Fruit fly (Drosophila melanogaster) whole organism, embryonic: ENCODE data around the gene yellow-f2.
A peak's percentile ranks its signal among the peaks of the same experiment; 100 is the strongest.

Experiments
- Antp ChIP-seq: fragments of 200-800 bp; sonication (Bioruptor generic); optimal IDR thresholded peaks from 3 replicates; lab custom pipeline; 2016; ENCODE audit warnings: missing biosample characterization, missing genetic modification characterization
- Atf6 ChIP-seq: fragments of 200-800 bp; sonication (Bioruptor generic); IDR thresholded peaks from 2 replicates; pipeline ENCODE4 v1.3.6; 2022; ENCODE audit warnings: missing biosample characterization, missing genetic modification characterization
- Bdp1 ChIP-seq: fragments of 200-800 bp; sonication (Bioruptor generic); optimal IDR thresholded peaks from 3 replicates; lab custom pipeline; 2016; ENCODE audit warnings: missing biosample characterization, missing genetic modification characterization
- CG10267 ChIP-seq: fragments of 200-800 bp; sonication (Bioruptor generic); optimal IDR thresholded peaks from 2 replicates; lab custom pipeline; 2018; ENCODE audit warnings: missing biosample characterization, mild to moderate bottlenecking, missing genetic modification characterization, moderate library complexity
- CG11398 ChIP-seq: fragments of 200-800 bp; sonication (Bioruptor generic); optimal IDR thresholded peaks from 2 replicates; lab custom pipeline; 2016; ENCODE audit warnings: missing biosample characterization, missing genetic modification characterization
- CG1233 ChIP-seq: fragments of 200-800 bp; sonication (Bioruptor generic); optimal IDR thresholded peaks from 4 replicates; lab custom pipeline; 2018; ENCODE audit warnings: missing biosample characterization, mild to moderate bottlenecking, missing genetic modification characterization
- CG14050 ChIP-seq: fragments of 200-800 bp; sonication (Bioruptor generic); IDR thresholded peaks from 3 replicates; pipeline ENCODE4 v1.3.6; 2022; ENCODE audit warnings: missing biosample characterization, missing genetic modification characterization
- CG15011 ChIP-seq: fragments of 200-800 bp; sonication (Bioruptor generic); optimal IDR thresholded peaks from 3 replicates; lab custom pipeline; 2018; ENCODE audit warnings: missing biosample characterization, mild to moderate bottlenecking, missing genetic modification characterization
- CG16779 ChIP-seq: fragments of 200-800 bp; sonication (Bioruptor generic); IDR thresholded peaks from 2 replicates; pipeline ENCODE4 v1.3.6; 2022; ENCODE audit warnings: missing biosample characterization, missing genetic modification characterization
- CG17361 ChIP-seq: fragments of 200-800 bp; sonication (Bioruptor generic); IDR thresholded peaks from 3 replicates; pipeline ENCODE4 v1.3.6; 2022; ENCODE audit warnings: missing biosample characterization, missing genetic modification characterization
- CG17385 ChIP-seq: fragments of 200-800 bp; sonication (Bioruptor generic); optimal IDR thresholded peaks from 3 replicates; lab custom pipeline; 2018; ENCODE audit warnings: missing biosample characterization, mild to moderate bottlenecking, missing genetic modification characterization
- CG17568 ChIP-seq: fragments of 200-800 bp; sonication (Bioruptor generic); optimal IDR thresholded peaks from 2 replicates; lab custom pipeline; 2018; ENCODE audit warnings: missing biosample characterization, mild to moderate bottlenecking, missing genetic modification characterization, moderate library complexity
- CG2120 ChIP-seq: fragments of 200-800 bp; sonication (Bioruptor generic); optimal IDR thresholded peaks from 3 replicates; lab custom pipeline; 2016; ENCODE audit warnings: missing biosample characterization, missing genetic modification characterization
- CG2129 ChIP-seq: fragments of 200-800 bp; sonication (Bioruptor generic); IDR thresholded peaks from 2 replicates; pipeline ENCODE4 v1.3.6; 2022; ENCODE audit warnings: missing biosample characterization, missing genetic modification characterization; ENCODE audit not compliant: partially characterized antibody
- CG2889 ChIP-seq: fragments of 200-800 bp; sonication (Bioruptor generic); IDR thresholded peaks from 3 replicates; pipeline ENCODE4 v1.3.6; 2022; ENCODE audit warnings: missing biosample characterization, missing genetic modification characterization
- CG30403 ChIP-seq: fragments of 200-800 bp; sonication (Bioruptor generic); optimal IDR thresholded peaks from 3 replicates; lab custom pipeline; 2016; ENCODE audit warnings: missing biosample characterization, missing genetic modification characterization
- CG32532 ChIP-seq: fragments of 200-800 bp; sonication (Bioruptor generic); IDR thresholded peaks from 2 replicates; pipeline ENCODE4 v1.3.6; 2022; ENCODE audit warnings: missing biosample characterization, missing genetic modification characterization
- CG32767 ChIP-seq: fragments of 200-800 bp; sonication (Bioruptor generic); IDR thresholded peaks from 2 replicates; pipeline ENCODE4 v1.3.6; 2022; ENCODE audit warnings: missing biosample characterization, missing genetic modification characterization
- CG3838 ChIP-seq: fragments of 200-800 bp; sonication (Bioruptor generic); optimal IDR thresholded peaks from 3 replicates; lab custom pipeline; 2016; ENCODE audit warnings: missing biosample characterization, missing genetic modification characterization
- CG7372 ChIP-seq: fragments of 200-800 bp; sonication (Bioruptor generic); IDR thresholded peaks from 2 replicates; pipeline ENCODE4 v1.3.6; 2022; ENCODE audit warnings: missing biosample characterization, missing genetic modification characterization
- Dip2 ChIP-seq: fragments of 200-800 bp; sonication (Bioruptor generic); IDR thresholded peaks from 2 replicates; pipeline ENCODE4 v1.3.6; 2022; ENCODE audit warnings: missing biosample characterization, missing genetic modification characterization
- Fer1 ChIP-seq: fragments of 200-800 bp; sonication (Bioruptor generic); optimal IDR thresholded peaks from 2 replicates; lab custom pipeline; 2017; ENCODE audit warnings: missing biosample characterization, mild to moderate bottlenecking, missing genetic modification characterization
- HLH4C ChIP-seq: fragments of 200-800 bp; sonication (Bioruptor generic); IDR thresholded peaks from 3 replicates; pipeline ENCODE4 v1.3.6; 2022; ENCODE audit warnings: missing biosample characterization, missing genetic modification characterization; ENCODE audit not compliant: partially characterized antibody
- Med ChIP-seq: fragments of 200-800 bp; sonication (Bioruptor generic); peaks from one replicate; lab custom pipeline; 2016; ENCODE audit warnings: missing biosample characterization, missing genetic modification characterization, mild to moderate bottlenecking, inconsistent platforms, moderate library complexity
- Opbp ChIP-seq: fragments of 200-800 bp; sonication (Bioruptor generic); IDR thresholded peaks from 3 replicates; pipeline ENCODE4 v1.3.6; 2022; ENCODE audit warnings: missing biosample characterization, missing genetic modification characterization; ENCODE audit not compliant: partially characterized antibody
- Ptx1 ChIP-seq: fragments of 200-800 bp; sonication (Bioruptor generic); IDR thresholded peaks from 2 replicates; pipeline ENCODE4 v1.3.6; 2022; ENCODE audit warnings: missing biosample characterization, missing genetic modification characterization
- Rx ChIP-seq: fragments of 200-800 bp; sonication (Bioruptor generic); IDR thresholded peaks from 2 replicates; pipeline ENCODE4 v1.3.6; 2022; ENCODE audit warnings: missing biosample characterization, missing genetic modification characterization
- Spps ChIP-seq: fragments of 200-800 bp; sonication (Bioruptor generic); optimal IDR thresholded peaks from 2 replicates; lab custom pipeline; 2018; ENCODE audit warnings: missing biosample characterization, mild to moderate bottlenecking, missing genetic modification characterization
- Sry-δ ChIP-seq: fragments of 200-800 bp; sonication (Bioruptor generic); optimal IDR thresholded peaks from 2 replicates; lab custom pipeline; 2016; ENCODE audit warnings: missing biosample characterization, missing genetic modification characterization
- Stat92E ChIP-seq, 3 experiments: fragments of >200 bp in 2 of 3; fragments of 200-800 bp in 1 of 3; sonication (Bioruptor generic) in 1 of 3; optimal IDR thresholded peaks; 2 replicates each; lab custom pipeline; 2017 to 2019; ENCODE audit warnings: missing biosample characterization in 3 of 3, missing genetic modification characterization in 3 of 3, mild to moderate bottlenecking in 1 of 3, moderate library complexity in 1 of 3
- Tbp ChIP-seq: fragments of >200 bp; optimal IDR thresholded peaks from 2 replicates; lab custom pipeline; 2018; ENCODE audit warnings: missing biosample characterization, missing genetic modification characterization
- ase ChIP-seq: fragments of 200-800 bp; sonication (Bioruptor generic); IDR thresholded peaks from 3 replicates; pipeline ENCODE4 v1.3.6; 2022; ENCODE audit warnings: missing biosample characterization, missing genetic modification characterization
- disco-r ChIP-seq: fragments of 200-800 bp; sonication (Bioruptor generic); optimal IDR thresholded peaks from 2 replicates; lab custom pipeline; 2016; ENCODE audit warnings: missing biosample characterization, missing genetic modification characterization
- ems ChIP-seq: fragments of 200-800 bp; sonication (Bioruptor generic); optimal IDR thresholded peaks from 3 replicates; lab custom pipeline; 2016; ENCODE audit warnings: missing biosample characterization, missing genetic modification characterization
- gsb-n ChIP-seq: fragments of 200-800 bp; sonication (Bioruptor generic); optimal IDR thresholded peaks from 3 replicates; lab custom pipeline; 2018; ENCODE audit warnings: missing biosample characterization, mild to moderate bottlenecking, missing genetic modification characterization
- h ChIP-seq: fragments of >200 bp; optimal IDR thresholded peaks from 2 replicates; lab custom pipeline; 2017
- ham ChIP-seq: fragments of 200-800 bp; sonication (Bioruptor generic); IDR thresholded peaks from 2 replicates; pipeline ENCODE4 v1.3.6; 2022; ENCODE audit warnings: missing biosample characterization, missing genetic modification characterization
- hb ChIP-seq: fragments of 200-800 bp; sonication (Bioruptor generic); IDR thresholded peaks from 3 replicates; pipeline ENCODE4 v1.3.6; 2022; ENCODE audit warnings: missing biosample characterization, missing genetic modification characterization; ENCODE audit not compliant: partially characterized antibody
- hbn ChIP-seq: fragments of 200-800 bp; sonication (Bioruptor generic); IDR thresholded peaks from 2 replicates; pipeline ENCODE4 v1.3.6; 2022; ENCODE audit warnings: missing biosample characterization, missing genetic modification characterization; ENCODE audit not compliant: partially characterized antibody
- lilli ChIP-seq: fragments of 200-800 bp; sonication (Bioruptor generic); optimal IDR thresholded peaks from 3 replicates; lab custom pipeline; 2016; ENCODE audit warnings: missing biosample characterization, missing genetic modification characterization
- lmd ChIP-seq: fragments of 200-800 bp; sonication (Bioruptor generic); IDR thresholded peaks from 2 replicates; pipeline ENCODE4 v1.3.6; 2022; ENCODE audit warnings: missing biosample characterization, missing genetic modification characterization
- luna ChIP-seq: fragments of 200-800 bp; sonication (Bioruptor generic); optimal IDR thresholded peaks from 2 replicates; lab custom pipeline; 2016; ENCODE audit warnings: missing biosample characterization, missing genetic modification characterization
- org-1 ChIP-seq: fragments of 200-800 bp; sonication (Bioruptor generic); optimal IDR thresholded peaks from 2 replicates; lab custom pipeline; 2017; ENCODE audit warnings: missing biosample characterization, missing genetic modification characterization
- p53 ChIP-seq: fragments of 200-800 bp; sonication (Bioruptor generic); optimal IDR thresholded peaks from 2 replicates; lab custom pipeline; 2016; ENCODE audit warnings: missing biosample characterization, missing genetic modification characterization
- pb ChIP-seq: fragments of 200-800 bp; sonication (Bioruptor generic); optimal IDR thresholded peaks from 3 replicates; lab custom pipeline; 2016; ENCODE audit warnings: missing biosample characterization, missing genetic modification characterization
- pita ChIP-seq: fragments of 200-800 bp; sonication (Bioruptor generic); optimal IDR thresholded peaks from 2 replicates; lab custom pipeline; 2017; ENCODE audit warnings: missing biosample characterization, mild to moderate bottlenecking, missing genetic modification characterization
- rib ChIP-seq: fragments of 200-800 bp; sonication (Bioruptor generic); IDR thresholded peaks from 2 replicates; pipeline ENCODE4 v1.3.6; 2022; ENCODE audit warnings: missing biosample characterization, missing genetic modification characterization
- run ChIP-seq: fragments of 200-800 bp; sonication (Bioruptor generic); optimal IDR thresholded peaks from 3 replicates; lab custom pipeline; 2018; ENCODE audit warnings: missing biosample characterization, mild to moderate bottlenecking, missing genetic modification characterization
- sob ChIP-seq: fragments of 200-800 bp; sonication (Bioruptor generic); IDR thresholded peaks from 2 replicates; pipeline ENCODE4 v1.3.6; 2022; ENCODE audit warnings: missing biosample characterization, missing genetic modification characterization
- sr ChIP-seq: fragments of 200-800 bp; sonication (Bioruptor generic); IDR thresholded peaks from 3 replicates; pipeline ENCODE4 v1.3.6; 2022; ENCODE audit warnings: missing biosample characterization, missing genetic modification characterization
- stc ChIP-seq: fragments of 200-800 bp; sonication (Bioruptor generic); IDR thresholded peaks from 2 replicates; pipeline ENCODE4 v1.3.6; 2022; ENCODE audit warnings: missing biosample characterization, missing genetic modification characterization
- tgo ChIP-seq: fragments of 200-800 bp; sonication (Bioruptor generic); IDR thresholded peaks from 3 replicates; pipeline ENCODE4 v1.3.6; 2022; ENCODE audit warnings: missing biosample characterization, missing genetic modification characterization
- vnd ChIP-seq: fragments of 200-800 bp; sonication (Bioruptor generic); IDR thresholded peaks from 3 replicates; pipeline ENCODE4 v1.3.6; 2022; ENCODE audit warnings: missing biosample characterization, missing genetic modification characterization; ENCODE audit not compliant: partially characterized antibody
- yki ChIP-seq: fragments of >200 bp; optimal IDR thresholded peaks from 3 replicates; lab custom pipeline; 2018

The yellow-f2 gene

dm6 chr3R:12995522-12995921 lies 575 bp upstream of the yellow-f2 start, which contains the start of gene CG7488 (continued):
- no peak for TF ChIP-seq stc (GFP tag; lab: Robert Waterston, UW)
- no peak for TF ChIP-seq Spps
- no peak for TF ChIP-seq sob (GFP tag; lab: Robert Waterston, UW)
- TF ChIP-seq sr, result no peak
- TF ChIP-seq hb (GFP tag; lab: Robert Waterston, UW), result peak; percentile 75; the same call in 1 of the 3 replicates
- TF ChIP-seq CG7372 (GFP tag; lab: Robert Waterston, UW), result no peak
- TF ChIP-seq run (tag; lab: Kevin White, UChicago), result no peak
- TF ChIP-seq CG32532 (GFP tag; lab: Robert Waterston, UW), result no peak
- TF ChIP-seq HLH4C (GFP tag; lab: Robert Waterston, UW), result peak; percentile 89
- TF ChIP-seq tgo, result no peak
- no peak for TF ChIP-seq CG14050 (GFP tag; lab: Robert Waterston, UW)
- peak; percentile 84 for TF ChIP-seq hbn (GFP tag; lab: Robert Waterston, UW)
- TF ChIP-seq CG17385, result no peak
- no peak for TF ChIP-seq CG2120 (GFP tag; lab: Kevin White, UChicago)
- TF ChIP-seq CG2129 (GFP tag; lab: Robert Waterston, UW), result peak; percentile 66
- 0 out of 3 replicates have a peak, but pooled peaks have one; percentile 19 for TF ChIP-seq ase (GFP tag; lab: Robert Waterston, UW)
- no peak for TF ChIP-seq ham (GFP tag; lab: Robert Waterston, UW)
- TF ChIP-seq lilli (GFP tag; lab: Kevin White, UChicago), result no peak
- no peak for TF ChIP-seq h (lab: Kevin White, UChicago)
- TF ChIP-seq yki (lab: Kevin White, UChicago), result no peak
- no peak for TF ChIP-seq disco-r (GFP tag; lab: Kevin White, UChicago)
- TF ChIP-seq CG11398 (GFP tag; lab: Kevin White, UChicago), result no peak
- no peak for TF ChIP-seq luna (GFP tag; lab: Kevin White, UChicago)
- TF ChIP-seq Stat92E (GFP tag; optimal IDR thresholded peaks at IDR 0.05; lab: Kevin White, UChicago), result no peak
- no peak for TF ChIP-seq Atf6 (GFP tag; lab: Robert Waterston, UW)
- TF ChIP-seq CG1233, result no peak
- TF ChIP-seq rib, result no peak
- no peak for TF ChIP-seq Rx
- no peak for TF ChIP-seq CG32767 (GFP tag; lab: Robert Waterston, UW)
- TF ChIP-seq vnd, result peak; percentile 71
- no peak for TF ChIP-seq gsb-n (tag; lab: Kevin White, UChicago)
- no peak for TF ChIP-seq pb (GFP tag; lab: Kevin White, UChicago)
- no peak for TF ChIP-seq lmd (GFP tag; lab: Robert Waterston, UW)
- no peak for TF ChIP-seq CG10267 (tag; lab: Kevin White, UChicago)
- no peak for TF ChIP-seq Tbp (GFP tag; lab: Kevin White, UChicago)
- TF ChIP-seq CG17568 (GFP tag; lab: Kevin White, UChicago), result no peak
- TF ChIP-seq pita, result no peak
- TF ChIP-seq Fer1 (GFP tag; lab: Kevin White, UChicago), result no peak
- TF ChIP-seq Sry-δ (GFP tag; lab: Kevin White, UChicago), result peak; percentile 69
- no peak for TF ChIP-seq org-1
- TF ChIP-seq ems (GFP tag; lab: Kevin White, UChicago), result no peak
- no peak for TF ChIP-seq CG15011
- TF ChIP-seq Dip2, result no peak
- TF ChIP-seq Med (GFP tag; lab: Kevin White, UChicago), result peak; percentile 57
- TF ChIP-seq CG16779 (GFP tag; lab: Robert Waterston, UW), result no peak
- no peak for TF ChIP-seq CG17361 (GFP tag; lab: Robert Waterston, UW)
- no peak for TF ChIP-seq CG2889 (GFP tag; lab: Robert Waterston, UW)
- no peak for TF ChIP-seq p53
- TF ChIP-seq Bdp1, result no peak
- TF ChIP-seq CG30403, result no peak
- TF ChIP-seq Opbp, result peak; percentile 78; the same call in 2 of the 3 replicates
- TF ChIP-seq Antp (GFP tag; lab: Kevin White, UChicago), result no peak
- TF ChIP-seq Ptx1, result no peak
- no peak for TF ChIP-seq CG3838 (GFP tag; lab: Kevin White, UChicago)
